Worm (Caenorhabditis elegans): ENCODE results near the gene irld-48.
A peak's percentile ranks its signal among the peaks of the same experiment; 100 is the strongest.

The irld-48 gene

DNA sequence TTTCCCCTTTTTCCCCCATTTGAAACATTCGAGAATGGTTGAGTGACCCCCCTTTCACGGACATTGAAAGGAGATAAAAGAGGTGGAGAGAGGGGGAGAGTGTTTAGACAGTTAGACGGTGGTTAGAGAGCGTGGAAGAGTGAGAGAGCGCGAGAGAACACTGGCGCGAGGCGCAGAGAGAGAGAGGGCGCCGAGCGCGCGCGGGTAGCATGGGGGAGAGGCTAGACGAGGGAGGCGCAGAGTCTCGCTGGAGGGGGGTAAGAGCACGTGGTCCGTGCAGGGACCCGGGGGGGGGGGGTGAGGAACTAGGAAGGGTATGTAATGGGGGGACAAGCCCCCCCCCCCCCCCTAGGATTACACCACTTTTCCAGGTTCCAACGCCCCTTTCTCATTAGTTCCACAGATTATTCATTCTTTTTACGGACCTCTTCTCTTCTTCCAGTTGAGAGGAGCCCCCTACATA, 18.1 kb downstream of the irld-48 start (continued):
- TF ChIP-seq hmg-1.1 (GFP tag; IDR thresholded peaks at IDR 0.05) (peak; percentile 96), nhr-111 (GFP tag; optimal IDR thresholded peaks at IDR 0.05) (peak; percentile 76), cey-2 (tag; optimal IDR thresholded peaks at IDR 0.05; ENCODE audit: borderline replicate concordance, insufficient read depth) (no peak), mdt-29 (GFP tag; IDR thresholded peaks at IDR 0.05) (peak; percentile 95), ceh-32 (tag; optimal IDR thresholded peaks at IDR 0.05; ENCODE audit: poor library complexity) (peak; percentile 29), nhr-102 (tag; optimal IDR thresholded peaks at IDR 0.05) (peak; percentile 86), mxl-2 (GFP tag; conservative IDR thresholded peaks at IDR 0.05) (peak; percentile 85), F37D6.2 (tag; optimal IDR thresholded peaks at IDR 0.05) (peak; percentile 81), lsy-2 (tag; optimal IDR thresholded peaks at IDR 0.05) (peak; percentile 79 to 87), dmd-9 (GFP tag; IDR thresholded peaks at IDR 0.05) (peak; percentile 85), ces-1 (GFP tag; optimal IDR thresholded peaks at IDR 0.05) (peak; percentile 35), daf-8 (GFP tag; IDR thresholded peaks at IDR 0.05) (no peak), zip-2 (tag; optimal IDR thresholded peaks at IDR 0.05) (peak; percentile 59), nhr-42 (GFP tag; IDR thresholded peaks at IDR 0.05) (peak; percentile 86; the same call in 1 of the 2 replicates), ceh-44 (GFP tag; IDR thresholded peaks at IDR 0.05) (no peak), ceh-82 (tag; optimal IDR thresholded peaks at IDR 0.05) (no peak), zfp-2 (tag; optimal IDR thresholded peaks at IDR 0.05) (no peak), mep-1 (tag; optimal IDR thresholded peaks at IDR 0.05) (peak; percentile 96), gei-8 (GFP tag; optimal IDR thresholded peaks at IDR 0.05) (peak; percentile 98), lin-29 (GFP tag; IDR thresholded peaks at IDR 0.05) (peak; percentile 93), mdl-1 (tag; optimal IDR thresholded peaks at IDR 0.05) (peak; percentile 94 to 98), aha-1 (tag) (peak; percentile 99), dmd-6 (GFP tag; IDR thresholded peaks at IDR 0.05) (peak; percentile 100), lin-13 (GFP tag; optimal IDR thresholded peaks at IDR 0.05) (peak; percentile 89), nhr-48 (tag; optimal IDR thresholded peaks at IDR 0.05) (peak; percentile 89), lin-1 (GFP tag; IDR thresholded peaks at IDR 0.05) (peak; percentile 97), vab-7 (GFP tag; IDR thresholded peaks at IDR 0.05) (peak; percentile 83), nhr-25 (tag; optimal IDR thresholded peaks at IDR 0.05; ENCODE audit: borderline replicate concordance, insufficient read depth) (peak; percentile 93), lim-7 (GFP tag; IDR thresholded peaks at IDR 0.05) (peak; percentile 63; the same call in 1 of the 2 replicates), saeg-2 (GFP tag; IDR thresholded peaks at IDR 0.05) (peak; percentile 98), spr-3 (GFP tag; optimal IDR thresholded peaks at IDR 0.05) (peak; percentile 91), dmd-8 (GFP tag; IDR thresholded peaks at IDR 0.05) (peak; percentile 66; the same call in 1 of the 2 replicates), F49E8.2 (tag; optimal IDR thresholded peaks at IDR 0.05; ENCODE audit: borderline replicate concordance) (no peak), tag-97 (GFP tag; IDR thresholded peaks at IDR 0.05) (peak; percentile 81; the same call in 1 of the 2 replicates), Y75B8A.6 (GFP tag; IDR thresholded peaks at IDR 0.05) (peak; percentile 89), T26A8.4 (GFP tag; IDR thresholded peaks at IDR 0.05) (peak; percentile 96), dpl-1 (GFP tag; optimal IDR thresholded peaks at IDR 0.05) (peak; percentile 58), sdz-12 (GFP tag; optimal IDR thresholded peaks at IDR 0.05) (peak; percentile 77), zip-11 (GFP tag; IDR thresholded peaks at IDR 0.05) (no peak), F26F4.8 (GFP tag; conservative IDR thresholded peaks at IDR 0.05) (no peak), lir-3 (tag; optimal IDR thresholded peaks at IDR 0.05) (no peak), Y105C5A.15 (GFP tag; IDR thresholded peaks at IDR 0.05) (no peak), ztf-11 (tag; optimal IDR thresholded peaks at IDR 0.05) (no peak), D1046.2 (GFP tag; IDR thresholded peaks at IDR 0.05) (peak; percentile 83; the same call in 1 of the 2 replicates), madf-5 (GFP tag; IDR thresholded peaks at IDR 0.05) (no peak), egl-43 (GFP tag; IDR thresholded peaks at IDR 0.05) (peak; percentile 96), lin-38 (GFP tag; IDR thresholded peaks at IDR 0.05) (peak; percentile 80), mes-2 (tag; optimal IDR thresholded peaks at IDR 0.05; ENCODE audit: poor library complexity, severe bottlenecking) (peak; percentile 76), zfp-3 (GFP tag; conservative IDR thresholded peaks at IDR 0.05) (peak; percentile 93), hif-1 (tag; optimal IDR thresholded peaks at IDR 0.05) (peak in 1 of 2 experiments; percentile 85)

Measured in whole organism, L4 larva.